Worm (Caenorhabditis elegans): ENCODE data around the gene Y32F6A.5.

ce11 chrV:10432607-10433006 is 20.8 kb downstream of the Y32F6A.5 start:
- TF ChIP-seq flt-1 (GFP tag; IDR thresholded peaks at IDR 0.05) (no peak), tbx-11 (GFP tag; IDR thresholded peaks at IDR 0.05) (no peak), ama-1 (optimal IDR thresholded peaks at IDR 0.05) (no peak), hmbx-1 (tag; optimal IDR thresholded peaks at IDR 0.05) (no peak), sea-1 (GFP tag; conservative IDR thresholded peaks at IDR 0.05) (no peak), aly-1 (tag; optimal IDR thresholded peaks at IDR 0.05) (no peak), scrt-1 (GFP tag; IDR thresholded peaks at IDR 0.05) (no peak)

Data from whole organism, early embryonic.